Fruit fly (Drosophila melanogaster): ENCODE results near the gene CG4483.

Gene CG4483

DNA sequence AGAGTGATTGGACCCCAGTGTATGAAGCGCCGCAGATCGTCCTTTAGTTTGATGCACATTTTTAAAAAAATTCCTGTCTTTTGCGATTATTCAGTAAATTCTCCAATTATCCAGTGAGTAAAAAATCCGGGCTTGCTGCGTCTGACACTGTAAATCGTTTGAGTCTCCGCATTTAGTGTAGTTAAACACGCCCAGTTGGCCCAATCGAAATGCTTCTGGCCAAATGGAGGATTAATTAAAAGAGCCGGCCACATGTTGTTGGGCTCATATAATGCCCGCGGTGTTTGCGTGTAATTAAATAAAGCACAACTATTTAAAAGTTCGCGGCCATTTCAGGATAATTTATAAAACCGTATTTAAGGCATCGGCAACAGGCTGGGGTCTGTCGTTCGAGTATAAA lies at the start of gene CG4483:
TSS of gene CG4483 (minus strand) at position 101 of the 400 bp plus-strand sequence.
- TF ChIP-seq cnc (optimal IDR thresholded peaks at IDR 0.05) (no peak), bab1 (GFP tag; optimal IDR thresholded peaks at IDR 0.05) (no peak), toe (GFP tag; optimal IDR thresholded peaks at IDR 0.05) (no peak), cic (GFP tag; optimal IDR thresholded peaks at IDR 0.05) (no peak), kay (GFP tag; ENCODE audit: borderline replicate concordance) (no peak), ovo (GFP tag; optimal IDR thresholded peaks at IDR 0.05) (no peak), CG7045 (GFP tag; optimal IDR thresholded peaks at IDR 0.05) (no peak), Crg-1 (GFP tag; optimal IDR thresholded peaks at IDR 0.05) (no peak), CG12768 (GFP tag; optimal IDR thresholded peaks at IDR 0.05) (no peak)

DNA sequence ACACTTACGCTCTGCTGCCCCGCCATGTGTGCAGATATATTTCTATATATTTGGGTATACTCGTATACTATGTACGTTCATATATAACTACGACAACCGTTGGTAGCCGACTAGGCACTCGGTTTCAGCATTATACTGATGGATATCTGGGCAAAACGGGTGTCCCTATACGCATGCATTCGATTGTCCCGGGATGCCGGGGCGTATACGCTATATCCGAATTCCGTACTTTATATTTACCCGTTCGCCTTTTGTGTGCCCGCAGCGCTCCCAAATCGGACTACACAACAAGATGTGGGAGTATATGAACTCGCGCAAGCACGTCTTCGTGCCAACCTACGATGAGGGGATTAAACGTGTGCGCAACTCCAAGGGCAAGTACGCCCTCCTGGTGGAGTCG lies 47.3 kb upstream of the CG4483 start:
- no peak for TF ChIP-seq bab1 (GFP tag; optimal IDR thresholded peaks at IDR 0.05)
- TF ChIP-seq cic (GFP tag; optimal IDR thresholded peaks at IDR 0.05): no peak
- TF ChIP-seq kay (GFP tag; ENCODE audit: borderline replicate concordance): no peak
- no peak for TF ChIP-seq Hr96 (GFP tag; optimal IDR thresholded peaks at IDR 0.05)
- no peak for TF ChIP-seq CG5204 (GFP tag; optimal IDR thresholded peaks at IDR 0.05)
- TF ChIP-seq ovo (GFP tag; optimal IDR thresholded peaks at IDR 0.05): no peak
- no peak for TF ChIP-seq CG7045 (GFP tag; optimal IDR thresholded peaks at IDR 0.05)
- no peak for TF ChIP-seq CG14711 (tag; optimal IDR thresholded peaks at IDR 0.05)
- no peak for TF ChIP-seq CG33017 (tag; optimal IDR thresholded peaks at IDR 0.05)
- TF ChIP-seq CG12768 (GFP tag; optimal IDR thresholded peaks at IDR 0.05): no peak
- TF ChIP-seq tj (GFP tag; optimal IDR thresholded peaks at IDR 0.05): no peak
- no peak for TF ChIP-seq CG7101 (tag; optimal IDR thresholded peaks at IDR 0.05)
- no peak for TF ChIP-seq CG11617 (GFP tag; optimal IDR thresholded peaks at IDR 0.05)
- no peak for TF ChIP-seq CG1620 (GFP tag; optimal IDR thresholded peaks at IDR 0.05)
- TF ChIP-seq cnc (optimal IDR thresholded peaks at IDR 0.05): no peak
- no peak for TF ChIP-seq Mnt (GFP tag; optimal IDR thresholded peaks at IDR 0.05)
- TF ChIP-seq toe (GFP tag; optimal IDR thresholded peaks at IDR 0.05): no peak
- no peak for TF ChIP-seq Clk (GFP tag; optimal IDR thresholded peaks at IDR 0.05)

DNA sequence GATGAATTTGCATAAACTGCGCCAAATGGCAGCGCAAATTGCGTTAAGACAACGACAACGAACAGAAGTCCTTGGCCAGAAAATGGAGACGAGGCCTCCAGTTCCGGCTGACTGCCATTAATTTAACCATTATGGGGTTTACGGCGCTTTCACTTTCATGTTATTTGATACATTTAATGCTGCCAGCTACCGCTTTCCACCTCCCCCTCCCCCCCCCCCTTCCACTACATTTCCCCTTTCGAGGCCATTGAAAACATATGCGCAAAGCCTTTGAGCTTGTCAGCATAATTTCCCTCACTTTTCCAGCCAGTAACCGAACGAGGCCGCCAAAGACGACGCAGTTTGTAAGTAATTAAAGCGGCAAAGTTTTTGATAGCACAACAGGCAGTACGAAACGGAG lies 25.8 kb upstream of the CG4483 start:
- TF ChIP-seq cnc (optimal IDR thresholded peaks at IDR 0.05) (no peak), kay (GFP tag; ENCODE audit: borderline replicate concordance) (no peak), tj (GFP tag; optimal IDR thresholded peaks at IDR 0.05) (no peak), CG14711 (tag; optimal IDR thresholded peaks at IDR 0.05) (no peak), CG1620 (GFP tag; optimal IDR thresholded peaks at IDR 0.05) (no peak), Crg-1 (GFP tag; optimal IDR thresholded peaks at IDR 0.05) (no peak), CG7045 (GFP tag; optimal IDR thresholded peaks at IDR 0.05) (no peak), CG5204 (GFP tag; optimal IDR thresholded peaks at IDR 0.05) (no peak), Hr96 (GFP tag; optimal IDR thresholded peaks at IDR 0.05) (no peak), CG33017 (tag; optimal IDR thresholded peaks at IDR 0.05) (no peak), CG12768 (GFP tag; optimal IDR thresholded peaks at IDR 0.05) (no peak), cic (GFP tag; optimal IDR thresholded peaks at IDR 0.05) (no peak), CG7101 (tag; optimal IDR thresholded peaks at IDR 0.05) (no peak), ovo (GFP tag; optimal IDR thresholded peaks at IDR 0.05) (no peak)

- TF ChIP-seq CG11617 (GFP tag; optimal IDR thresholded peaks at IDR 0.05) (no peak), CG12768 (GFP tag; optimal IDR thresholded peaks at IDR 0.05) (no peak), CG7101 (tag; optimal IDR thresholded peaks at IDR 0.05) (no peak), CG14711 (tag; optimal IDR thresholded peaks at IDR 0.05) (no peak), CG7045 (GFP tag; optimal IDR thresholded peaks at IDR 0.05) (no peak), Mnt (GFP tag; optimal IDR thresholded peaks at IDR 0.05) (no peak), Hr96 (GFP tag; optimal IDR thresholded peaks at IDR 0.05) (no peak), CG5204 (GFP tag; optimal IDR thresholded peaks at IDR 0.05) (no peak), Crg-1 (GFP tag; optimal IDR thresholded peaks at IDR 0.05) (no peak), Clk (GFP tag; optimal IDR thresholded peaks at IDR 0.05) (no peak), pad (GFP tag; optimal IDR thresholded peaks at IDR 0.05) (no peak), cnc (optimal IDR thresholded peaks at IDR 0.05) (no peak), kay (GFP tag; ENCODE audit: borderline replicate concordance) (no peak), cic (GFP tag; optimal IDR thresholded peaks at IDR 0.05) (no peak), CG1620 (GFP tag; optimal IDR thresholded peaks at IDR 0.05) (no peak), ovo (GFP tag; optimal IDR thresholded peaks at IDR 0.05) (no peak)
Measured at dm6 chr3L:9255172-9255571, 18.7 kb upstream of the CG4483 start.

DNA sequence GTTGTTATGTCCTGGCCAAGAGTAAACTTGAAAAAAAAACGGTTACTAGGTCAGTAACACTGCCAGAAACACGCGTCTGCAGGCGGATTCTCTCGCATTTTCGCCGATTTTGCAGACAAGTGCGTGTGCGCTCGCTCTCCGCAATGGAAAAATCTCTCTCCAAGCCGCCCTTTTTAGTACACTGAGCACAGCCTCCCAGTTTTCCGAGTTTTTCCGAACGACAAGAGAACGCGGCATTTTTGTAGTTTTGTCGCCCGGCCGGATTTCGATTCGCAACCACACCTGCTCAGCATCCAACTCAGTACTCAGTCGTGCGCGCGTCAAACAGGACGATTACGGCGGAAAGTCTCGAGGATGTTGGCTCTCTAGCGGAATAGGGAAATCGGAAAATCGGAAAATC lies 15.2 kb upstream of the CG4483 start, which contains the start of gene GluRIB:
TSS of gene GluRIB (plus strand) at position 301 of the 400 bp plus-strand sequence.
- TF ChIP-seq Hr96 (GFP tag; optimal IDR thresholded peaks at IDR 0.05) (no peak), Clk (GFP tag; optimal IDR thresholded peaks at IDR 0.05) (no peak), Crg-1 (GFP tag; optimal IDR thresholded peaks at IDR 0.05) (no peak), cnc (optimal IDR thresholded peaks at IDR 0.05) (no peak), pad (GFP tag; optimal IDR thresholded peaks at IDR 0.05) (no peak), CG14711 (tag; optimal IDR thresholded peaks at IDR 0.05) (no peak), CG33017 (tag; optimal IDR thresholded peaks at IDR 0.05) (no peak), CG12768 (GFP tag; optimal IDR thresholded peaks at IDR 0.05) (no peak), cic (GFP tag; optimal IDR thresholded peaks at IDR 0.05) (no peak), CG11617 (GFP tag; optimal IDR thresholded peaks at IDR 0.05) (no peak)

dm6 chr3L:9249925-9250324 lies 13.5 kb upstream of the CG4483 start, which contains the start of gene CG4477:
CG4477 (plus strand) TSS chr3L:9250225.
- TF ChIP-seq CG11617 (GFP tag; optimal IDR thresholded peaks at IDR 0.05) (no peak), Hr96 (GFP tag; optimal IDR thresholded peaks at IDR 0.05) (no peak), CG33017 (tag; optimal IDR thresholded peaks at IDR 0.05) (no peak), CG14711 (tag; optimal IDR thresholded peaks at IDR 0.05) (no peak), cic (GFP tag; optimal IDR thresholded peaks at IDR 0.05) (no peak), toe (GFP tag; optimal IDR thresholded peaks at IDR 0.05) (no peak), CG1620 (GFP tag; optimal IDR thresholded peaks at IDR 0.05) (no peak), Crg-1 (GFP tag; optimal IDR thresholded peaks at IDR 0.05) (no peak), Clk (GFP tag; optimal IDR thresholded peaks at IDR 0.05) (no peak), kay (GFP tag; ENCODE audit: borderline replicate concordance) (no peak), cnc (optimal IDR thresholded peaks at IDR 0.05) (no peak)
